Fruit fly (Drosophila melanogaster) S2 (cell line): ENCODE results near the gene slam.

ENCODE experiments used
- CG8478 ChIP-seq: fragments of >200 bp; optimal IDR thresholded peaks from 2 replicates; lab custom pipeline; 2018
- CTCF ChIP-seq, 2 experiments: fragments of >200 bp; optimal IDR thresholded peaks; 2 replicates each; lab custom pipeline; 2018

DNA sequence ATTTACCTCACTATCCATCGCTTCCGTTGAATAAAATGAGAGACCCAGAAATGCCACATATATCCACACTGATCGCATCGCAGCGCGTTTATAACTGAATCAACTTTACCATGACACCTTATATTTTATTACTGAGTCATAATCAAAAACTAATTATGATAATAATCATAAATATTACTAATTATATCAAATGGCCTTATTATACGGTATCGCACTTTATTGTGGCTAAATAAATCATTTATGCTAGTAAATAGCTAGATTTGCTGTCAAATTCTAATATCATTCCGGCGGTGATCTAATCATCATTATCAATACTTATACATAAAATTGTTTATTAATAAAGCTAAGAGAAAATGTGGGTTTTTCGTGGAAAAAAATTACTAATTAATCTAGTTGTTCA lies 14.0 kb upstream of the slam start, which contains the start of gene CG9500:
- TF ChIP-seq CG8478 (lab: Kevin White, UChicago), result no peak
- TF ChIP-seq CTCF (optimal IDR thresholded peaks at IDR 0.05; lab: Kevin White, UChicago), result no peak
